Fruit fly (Drosophila melanogaster): ENCODE results near the gene Gr10a.

The Gr10a gene

DNA sequence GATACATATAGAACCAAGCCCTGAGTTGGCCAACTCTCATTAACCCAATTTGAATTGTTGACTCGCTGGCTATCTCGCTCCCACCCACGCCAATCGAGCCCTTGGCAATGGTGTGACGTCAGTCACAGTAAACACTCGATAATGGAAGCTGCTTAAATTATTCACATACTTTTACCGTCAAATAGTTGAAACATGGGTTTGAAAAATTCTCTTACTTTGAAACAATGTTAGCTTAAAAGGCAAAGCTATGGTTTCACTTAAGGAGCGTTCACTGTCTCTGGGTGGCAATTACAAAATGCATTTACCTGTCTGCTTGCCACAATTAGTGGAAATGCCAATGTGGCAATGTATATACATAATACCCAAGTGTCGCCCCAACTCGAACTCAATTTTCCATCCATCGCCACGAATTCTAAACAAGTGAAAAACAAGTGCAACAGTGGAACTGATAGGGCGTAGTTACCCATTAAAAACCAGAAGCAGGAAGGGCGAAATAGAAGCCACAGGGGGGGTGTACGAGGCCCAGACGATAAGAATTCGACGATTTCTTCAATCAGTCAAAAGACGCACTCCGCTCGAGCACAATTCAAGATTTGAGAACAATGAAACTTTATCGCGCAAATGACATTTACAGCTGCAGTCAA is 32.4 kb upstream of the Gr10a start (continued):
- TF ChIP-seq HLH4C (GFP tag; IDR thresholded peaks at IDR 0.05; ENCODE audit: partially characterized antibody) (no peak), zf30C (GFP tag; optimal IDR thresholded peaks at IDR 0.05) (no peak), CG11456 (GFP tag; IDR thresholded peaks at IDR 0.05) (peak; percentile 88), seq (GFP tag; IDR thresholded peaks at IDR 0.05) (peak; percentile 83), dysf (GFP tag; IDR thresholded peaks at IDR 0.05) (peak; percentile 89), CG7839 (tag; optimal IDR thresholded peaks at IDR 0.05) (peak; percentile 90), CG1832 (GFP tag; optimal IDR thresholded peaks at IDR 0.05) (no peak), br (optimal IDR thresholded peaks at IDR 0.05) (no peak), slp2 (GFP tag; optimal IDR thresholded peaks at IDR 0.05) (peak; percentile 68), Dip3 (GFP tag; optimal IDR thresholded peaks at IDR 0.05) (peak; percentile 76), repo (GFP tag; optimal IDR thresholded peaks at IDR 0.05) (peak; percentile 83), sob (GFP tag; IDR thresholded peaks at IDR 0.05) (peak; percentile 85), sisA (GFP tag; IDR thresholded peaks at IDR 0.05) (peak; percentile 88), CG10654 (GFP tag; optimal IDR thresholded peaks at IDR 0.05) (peak; percentile 69), CG15269 (tag; optimal IDR thresholded peaks at IDR 0.05) (peak; percentile 92), CG2889 (GFP tag; IDR thresholded peaks at IDR 0.05) (peak; percentile 79), CG11093 (GFP tag; IDR thresholded peaks at IDR 0.05) (peak; percentile 82), tna (GFP tag; IDR thresholded peaks at IDR 0.05; ENCODE audit: partially characterized antibody) (no peak), CG11085 (GFP tag; IDR thresholded peaks at IDR 0.05) (peak; percentile 81), nerfin-2 (GFP tag; IDR thresholded peaks at IDR 0.05; ENCODE audit: partially characterized antibody) (no peak), ara (GFP tag; IDR thresholded peaks at IDR 0.05) (peak; percentile 81), bigmax (GFP tag; optimal IDR thresholded peaks at IDR 0.05) (no peak), Mad (GFP tag; optimal IDR thresholded peaks at IDR 0.05) (peak; percentile 80), B-H1 (GFP tag; IDR thresholded peaks at IDR 0.05) (peak; percentile 85), unpg (GFP tag; optimal IDR thresholded peaks at IDR 0.05) (peak; percentile 88), Spps (tag; optimal IDR thresholded peaks at IDR 0.05) (peak; percentile 33), CG13424 (tag; optimal IDR thresholded peaks at IDR 0.05) (peak; percentile 90), CG3407 (GFP tag; optimal IDR thresholded peaks at IDR 0.05) (peak; percentile 49), Lpt (GFP tag; optimal IDR thresholded peaks at IDR 0.05) (no peak), gsb (GFP tag; IDR thresholded peaks at IDR 0.05) (peak; percentile 77), CG7963 (GFP tag; IDR thresholded peaks at IDR 0.05; ENCODE audit: partially characterized antibody) (no peak), Doc3 (GFP tag; IDR thresholded peaks at IDR 0.05; ENCODE audit: partially characterized antibody) (no peak), BEAF-32 (GFP tag; optimal IDR thresholded peaks at IDR 0.05) (no peak), Dek (tag; optimal IDR thresholded peaks at IDR 0.05) (peak; percentile 80), mld (GFP tag; IDR thresholded peaks at IDR 0.05; ENCODE audit: partially characterized antibody) (no peak), ham (GFP tag; IDR thresholded peaks at IDR 0.05) (peak; percentile 68; the same call in 1 of the 2 replicates), GATAe (GFP tag; conservative IDR thresholded peaks at IDR 0.05) (peak; percentile 43; the same call in 1 of the 2 replicates), shn (GFP tag; optimal IDR thresholded peaks at IDR 0.05) (peak; percentile 74), inv (GFP tag; IDR thresholded peaks at IDR 0.05; ENCODE audit: partially characterized antibody) (no peak), en (GFP tag; optimal IDR thresholded peaks at IDR 0.05) (peak; percentile 70), Atf-2 (GFP tag; optimal IDR thresholded peaks at IDR 0.05) (peak; percentile 73), abd-A (tag; optimal IDR thresholded peaks at IDR 0.05) (peak; percentile 33), NFAT (GFP tag; IDR thresholded peaks at IDR 0.05) (peak; percentile 72), dati (GFP tag; IDR thresholded peaks at IDR 0.05) (peak; percentile 68), gt (GFP tag; IDR thresholded peaks at IDR 0.05) (peak; percentile 68), CG12155 (GFP tag; optimal IDR thresholded peaks at IDR 0.05) (peak; percentile 67), CG14014 (GFP tag; IDR thresholded peaks at IDR 0.05) (peak; percentile 89), fd64A (GFP tag; optimal IDR thresholded peaks at IDR 0.05) (peak; percentile 75), nmo (GFP tag; optimal IDR thresholded peaks at IDR 0.05) (peak; percentile 73), crc (GFP tag; optimal IDR thresholded peaks at IDR 0.05) (peak; percentile 60)
